Worm (Caenorhabditis elegans) whole organism, L4/young adult: ENCODE measurements around the gene Y47G7B.2.

ENCODE experiments used
- W03F9.2 ChIP-seq: fragments of 150-350 bp; optimal IDR thresholded peaks from 2 replicates; lab custom pipeline; 2014; ENCODE audit warnings: missing biosample characterization, missing genetic modification characterization
- him-1 ChIP-seq: sonication (generic microtip); optimal IDR thresholded peaks from 2 replicates; lab custom pipeline; 2016; ENCODE audit warnings: missing genotype, missing genetic modification reagents, missing genetic modification characterization, missing compliant biosample characterization

DNA sequence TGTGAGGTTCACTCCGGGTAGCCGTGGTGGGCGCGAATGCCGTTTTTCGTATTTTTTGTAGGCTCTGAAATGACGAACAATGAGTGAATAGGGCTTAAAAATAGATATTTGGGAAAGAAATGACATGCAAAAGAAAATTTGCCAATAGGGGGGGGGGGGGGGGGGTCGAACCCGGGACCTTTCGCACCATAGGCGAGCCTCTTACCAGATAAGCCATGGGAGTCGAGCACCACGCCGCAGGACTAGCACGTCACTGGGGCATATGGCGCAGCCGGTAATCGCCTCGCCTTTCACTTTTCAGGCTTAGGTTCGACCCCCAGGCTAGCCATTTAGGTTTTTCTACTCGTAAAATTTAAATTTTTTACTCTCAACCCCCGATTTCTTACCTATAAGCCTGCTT lies 11.4 kb upstream of the Y47G7B.2 start:
- no peak for TF ChIP-seq him-1 (tag; lab: Kevin White, UChicago)
- no peak for TF ChIP-seq W03F9.2
